Worm (Caenorhabditis elegans): ENCODE data around the gene gyg-1.

Gene gyg-1

ce11 chrX:3581813-3582212 is 44.4 kb downstream of the gyg-1 start:
- TF ChIP-seq mls-2 (tag; optimal IDR thresholded peaks at IDR 0.05) (no peak), drap-1 (GFP tag; optimal IDR thresholded peaks at IDR 0.05) (no peak), elt-1 (tag; optimal IDR thresholded peaks at IDR 0.05; ENCODE audit: borderline replicate concordance, insufficient read depth) (no peak), ceh-43 (GFP tag; optimal IDR thresholded peaks at IDR 0.05) (no peak), nhr-76 (tag; optimal IDR thresholded peaks at IDR 0.05) (no peak), snpc-4 (tag; optimal IDR thresholded peaks at IDR 0.05) (no peak), hlh-1 (tag; optimal IDR thresholded peaks at IDR 0.05) (no peak), zip-8 (tag; optimal IDR thresholded peaks at IDR 0.05) (no peak), nhr-12 (tag; optimal IDR thresholded peaks at IDR 0.05) (no peak), pha-4 (tag; optimal IDR thresholded peaks at IDR 0.05) (no peak), mep-1 (tag; optimal IDR thresholded peaks at IDR 0.05) (no peak), ceh-83 (GFP tag; optimal IDR thresholded peaks at IDR 0.05) (no peak), ham-2 (GFP tag; optimal IDR thresholded peaks at IDR 0.05) (no peak), ces-1 (GFP tag; optimal IDR thresholded peaks at IDR 0.05) (no peak)

DNA sequence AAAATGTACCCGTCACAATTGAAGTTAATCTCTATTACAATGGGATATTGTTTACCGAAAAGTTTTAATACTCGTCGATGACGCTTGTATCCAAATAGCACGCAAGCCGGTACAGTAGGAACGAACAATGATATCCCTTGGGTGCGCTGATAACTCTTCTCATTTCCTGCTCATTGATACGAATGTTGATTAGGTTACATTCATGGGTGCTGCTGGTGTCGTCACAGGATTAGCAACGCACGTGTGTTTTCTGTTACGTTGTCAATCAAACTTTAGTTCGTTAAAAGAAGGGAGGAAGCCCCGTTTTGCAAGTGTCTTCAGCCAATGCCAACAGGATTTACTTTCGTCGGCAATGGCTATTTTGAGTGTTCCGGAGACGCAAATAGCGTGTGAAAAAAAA is 46.0 kb downstream of the gyg-1 start:
- TF ChIP-seq mls-2 (tag; optimal IDR thresholded peaks at IDR 0.05) (no peak), ceh-83 (GFP tag; optimal IDR thresholded peaks at IDR 0.05) (no peak), mab-5 (tag; optimal IDR thresholded peaks at IDR 0.05) (no peak), lin-13 (tag; optimal IDR thresholded peaks at IDR 0.05) (no peak), zip-8 (tag; optimal IDR thresholded peaks at IDR 0.05) (no peak)

ce11 chrX:3584481-3584880 is 47.0 kb downstream of the gyg-1 start:
- no peak for TF ChIP-seq nhr-2 (tag; optimal IDR thresholded peaks at IDR 0.05)
- TF ChIP-seq ces-1 (GFP tag; optimal IDR thresholded peaks at IDR 0.05), result peak; percentile 85

DNA sequence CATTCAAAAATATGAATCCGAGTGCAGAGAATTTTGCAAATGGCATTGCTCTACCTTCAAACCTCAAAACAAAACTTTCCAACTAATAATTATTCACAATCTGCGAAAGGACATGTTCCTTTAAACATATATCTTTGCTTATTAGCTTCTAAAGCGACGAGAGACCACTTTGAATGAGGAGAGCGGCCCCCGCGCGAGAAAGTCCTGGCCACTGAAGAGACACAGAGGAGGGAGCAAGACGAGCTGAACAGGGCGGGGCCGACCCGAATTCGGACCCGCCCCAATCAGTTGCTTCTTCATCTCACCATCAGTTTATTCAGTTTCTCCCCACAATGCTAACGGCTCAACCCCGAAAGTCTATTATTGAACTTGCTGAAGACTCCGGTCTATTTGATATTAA is 48.2 kb downstream of the gyg-1 start, which contains the start of gene T27A10.2:
Gene T27A10.2 (plus strand): TSS at position 333 of the 400 bp plus-strand sequence.
- peak; percentile 46 for TF ChIP-seq ces-1 (GFP tag; optimal IDR thresholded peaks at IDR 0.05)
- no peak for TF ChIP-seq elt-1 (tag; optimal IDR thresholded peaks at IDR 0.05; ENCODE audit: borderline replicate concordance, insufficient read depth)
- TF ChIP-seq sem-2 (GFP tag; optimal IDR thresholded peaks at IDR 0.05), result no peak
- TF ChIP-seq ham-2 (GFP tag; optimal IDR thresholded peaks at IDR 0.05), result no peak
- no peak for TF ChIP-seq bed-3 (GFP tag; optimal IDR thresholded peaks at IDR 0.05)
- TF ChIP-seq snpc-4 (tag; optimal IDR thresholded peaks at IDR 0.05), result no peak

DNA sequence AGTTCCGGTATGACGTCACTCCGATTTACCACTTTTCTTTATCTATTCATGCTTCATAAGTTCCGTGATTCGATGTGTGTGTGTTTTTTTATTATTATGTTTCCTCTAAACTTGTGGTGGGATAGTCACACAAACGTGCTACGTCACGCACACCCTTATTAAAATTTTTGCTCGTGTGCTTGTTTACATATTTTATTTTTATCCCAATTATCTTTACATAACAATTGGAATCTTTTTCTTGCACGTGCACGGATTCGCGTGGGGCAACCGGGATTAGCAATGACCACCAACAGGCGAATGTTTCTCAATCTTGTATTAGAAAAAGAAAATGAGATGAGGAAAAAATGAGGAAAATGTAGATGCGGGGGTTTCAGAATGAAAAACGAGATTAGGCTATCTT is 53.1 kb downstream of the gyg-1 start:
- TF ChIP-seq hlh-1 (tag; optimal IDR thresholded peaks at IDR 0.05) (no peak), ceh-43 (GFP tag; optimal IDR thresholded peaks at IDR 0.05) (no peak)
